Fruit fly (Drosophila melanogaster): Measurements from ENCODE around the gene CG12375.

The CG12375 gene

DNA sequence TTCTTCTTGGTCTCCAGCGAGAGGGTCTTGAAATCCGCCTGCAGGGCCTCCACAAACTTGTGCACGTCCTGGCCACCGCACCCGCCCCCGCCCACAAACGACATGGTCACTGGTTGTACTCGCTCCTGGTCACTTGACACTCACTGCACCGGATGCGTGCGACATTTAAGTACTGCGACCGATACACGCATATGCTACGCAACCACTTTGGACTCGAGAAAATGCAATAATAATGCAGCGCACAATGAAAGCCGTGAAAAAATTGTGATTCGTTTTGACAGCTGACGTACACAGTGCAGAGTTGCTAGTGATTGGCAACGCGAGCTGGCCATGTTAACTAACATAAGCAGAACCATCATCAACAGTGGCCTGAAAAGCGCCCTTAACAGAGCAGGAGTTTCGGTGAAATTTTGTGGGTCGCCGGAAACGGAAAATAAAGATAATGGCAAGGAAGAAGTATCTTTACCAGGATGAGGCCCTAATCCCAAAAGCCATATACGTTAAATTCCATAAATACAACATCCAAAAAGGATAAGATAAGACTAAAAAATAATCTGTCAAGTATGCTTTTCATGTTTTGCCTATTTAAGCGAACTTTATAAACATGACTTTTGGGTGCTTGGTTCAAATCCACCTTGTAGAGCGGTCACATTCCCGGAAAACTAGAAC lies 2.8 kb downstream of the CG12375 start, which contains the start of the genes mon2 and CG8673:
Gene mon2, minus strand, starts transcription at position 300 of the 669 bp plus-strand sequence.
Gene CG8673, plus strand, starts transcription at position 619 of the 669 bp plus-strand sequence.
- TF ChIP-seq CG5180 (GFP tag; optimal IDR thresholded peaks at IDR 0.05) (no peak), Ets65A (GFP tag) (peak; percentile 81), CG4854 (GFP tag; optimal IDR thresholded peaks at IDR 0.05) (peak; percentile 63), disco-r (GFP tag; optimal IDR thresholded peaks at IDR 0.05) (no peak), CG18262 (tag; optimal IDR thresholded peaks at IDR 0.05) (no peak), fd64A (GFP tag; optimal IDR thresholded peaks at IDR 0.05) (no peak), tio (GFP tag; optimal IDR thresholded peaks at IDR 0.05) (no peak), Fer1 (GFP tag; optimal IDR thresholded peaks at IDR 0.05) (no peak), Dll (GFP tag; IDR thresholded peaks at IDR 0.05; ENCODE audit: partially characterized antibody) (0 out of 4 replicates have a peak, but pooled peaks have one; percentile 15), MBD-R2 (GFP tag; IDR thresholded peaks at IDR 0.05) (peak; percentile 70), Hmx (GFP tag; optimal IDR thresholded peaks at IDR 0.05) (no peak), CG15479 (GFP tag; optimal IDR thresholded peaks at IDR 0.05) (no peak), CG2116 (GFP tag; optimal IDR thresholded peaks at IDR 0.05) (peak; percentile 96), trh (GFP tag; optimal IDR thresholded peaks at IDR 0.05) (no peak), CG15601 (tag; optimal IDR thresholded peaks at IDR 0.05) (no peak), CG11560 (tag; IDR thresholded peaks at IDR 0.05) (no peak), Six4 (GFP tag; optimal IDR thresholded peaks at IDR 0.05) (no peak), pzg (GFP tag; optimal IDR thresholded peaks at IDR 0.05) (peak; percentile 42), CG8478 (optimal IDR thresholded peaks at IDR 0.05) (no peak), NFAT (GFP tag; IDR thresholded peaks at IDR 0.05) (no peak), zf30C (GFP tag; optimal IDR thresholded peaks at IDR 0.05) (no peak), nom (GFP tag; optimal IDR thresholded peaks at IDR 0.05) (peak; percentile 2), crol (GFP tag; IDR thresholded peaks at IDR 0.05) (peak; percentile 89), Nf-YB (GFP tag; optimal IDR thresholded peaks at IDR 0.05) (no peak), CG8290 (GFP tag; optimal IDR thresholded peaks at IDR 0.05) (no peak), CG8290 (tag; optimal IDR thresholded peaks at IDR 0.05) (no peak), gro (GFP tag; optimal IDR thresholded peaks at IDR 0.05) (no peak), Dfd (GFP tag; optimal IDR thresholded peaks at IDR 0.05) (no peak), sens-2 (GFP tag; IDR thresholded peaks at IDR 0.05) (no peak), CG13287 (GFP tag; IDR thresholded peaks at IDR 0.05; ENCODE audit: partially characterized antibody) (peak; percentile 30), CG10654 (GFP tag; optimal IDR thresholded peaks at IDR 0.05) (no peak), gsb (GFP tag; IDR thresholded peaks at IDR 0.05) (no peak), unc-4 (GFP tag; IDR thresholded peaks at IDR 0.05; ENCODE audit: partially characterized antibody) (no peak), CG3995 (GFP tag; optimal IDR thresholded peaks at IDR 0.05) (peak; percentile 94), CG6813 (GFP tag; optimal IDR thresholded peaks at IDR 0.05) (no peak), CG12769 (tag; optimal IDR thresholded peaks at IDR 0.05) (no peak), CG15073 (GFP tag; optimal IDR thresholded peaks at IDR 0.05) (no peak), CG4617 (GFP tag; optimal IDR thresholded peaks at IDR 0.05; ENCODE audit: borderline replicate concordance) (peak; percentile 58), ash1 (GFP tag; optimal IDR thresholded peaks at IDR 0.05) (no peak), CG31441 (GFP tag; IDR thresholded peaks at IDR 0.05) (no peak), Xbp1 (GFP tag; optimal IDR thresholded peaks at IDR 0.05) (no peak), CG31388 (GFP tag; optimal IDR thresholded peaks at IDR 0.05) (no peak), sens (GFP tag) (peak; percentile 30), YL-1 (GFP tag; optimal IDR thresholded peaks at IDR 0.05) (peak; percentile 57), CG11696 (GFP tag; IDR thresholded peaks at IDR 0.05) (no peak), BEAF-32 (GFP tag; optimal IDR thresholded peaks at IDR 0.05) (peak; percentile 3), CG43689 (GFP tag; IDR thresholded peaks at IDR 0.05) (no peak), CG17829 (tag; optimal IDR thresholded peaks at IDR 0.05) (peak; percentile 9), Hsf (GFP tag; optimal IDR thresholded peaks at IDR 0.05) (no peak), prd (optimal IDR thresholded peaks at IDR 0.05) (no peak), prd (GFP tag; IDR thresholded peaks at IDR 0.05) (no peak)
